Fruit fly (Drosophila melanogaster) whole organism, embryonic: Measurements from ENCODE around the gene CG13690.

ENCODE experiments used
- B-H2 ChIP-seq: fragments of 200-800 bp; sonication (Bioruptor generic); optimal IDR thresholded peaks from 2 replicates; lab custom pipeline; 2018; ENCODE audit warnings: missing biosample characterization, mild to moderate bottlenecking, missing genetic modification characterization
- CG10209 ChIP-seq: fragments of 200-800 bp; sonication (Bioruptor generic); optimal IDR thresholded peaks from 3 replicates; lab custom pipeline; 2017; ENCODE audit warnings: missing biosample characterization, mild to moderate bottlenecking, missing genetic modification characterization, missing genetic modification reagents
- CG10321 ChIP-seq: fragments of 200-800 bp; sonication (Bioruptor generic); IDR thresholded peaks from 2 replicates; pipeline ENCODE4 v1.3.6; 2022; ENCODE audit warnings: missing biosample characterization, missing genetic modification characterization
- CG10959 ChIP-seq: fragments of 200-800 bp; sonication (Bioruptor generic); IDR thresholded peaks from 2 replicates; pipeline ENCODE4 v1.3.6; 2022; ENCODE audit warnings: missing biosample characterization, missing genetic modification characterization
- CG10979 ChIP-seq: fragments of 200-800 bp; sonication (Bioruptor generic); optimal IDR thresholded peaks from 2 replicates; lab custom pipeline; 2018; ENCODE audit warnings: missing biosample characterization, mild to moderate bottlenecking, missing genetic modification characterization, moderate library complexity
- CG11247 ChIP-seq: fragments of 200-800 bp; sonication (Bioruptor generic); IDR thresholded peaks from 2 replicates; pipeline ENCODE4 v1.3.6; 2022; ENCODE audit warnings: missing biosample characterization, missing genetic modification characterization
- CG11504 ChIP-seq: fragments of 200-800 bp; sonication (Bioruptor generic); optimal IDR thresholded peaks from 3 replicates; lab custom pipeline; 2019; ENCODE audit warnings: missing biosample characterization, mild to moderate bottlenecking, missing genetic modification characterization, moderate library complexity
- CG11560 ChIP-seq: fragments of 200-800 bp; sonication (Bioruptor generic); IDR thresholded peaks from 3 replicates; pipeline ENCODE4 v1.3.6; 2022; ENCODE audit warnings: missing biosample characterization, missing genetic modification characterization
- CG12659 ChIP-seq: fragments of 200-800 bp; sonication (Bioruptor generic); optimal IDR thresholded peaks from 3 replicates; lab custom pipeline; 2017; ENCODE audit warnings: mild to moderate bottlenecking, missing biosample characterization, missing genetic modification reagents, missing genetic modification characterization
- CG13624 ChIP-seq: fragments of 200-800 bp; sonication (Bioruptor generic); optimal IDR thresholded peaks from 2 replicates; lab custom pipeline; 2016; ENCODE audit warnings: missing biosample characterization, missing genetic modification characterization
- CG14965 ChIP-seq: fragments of 200-800 bp; sonication (Bioruptor generic); optimal IDR thresholded peaks from 2 replicates; lab custom pipeline; 2016; ENCODE audit warnings: missing biosample characterization, missing genetic modification characterization, borderline replicate concordance
- CG15479 ChIP-seq: fragments of 200-800 bp; sonication (Bioruptor generic); optimal IDR thresholded peaks from 3 replicates; lab custom pipeline; 2019; ENCODE audit warnings: missing biosample characterization, mild to moderate bottlenecking, missing genetic modification characterization, moderate library complexity
- CG17385 ChIP-seq: fragments of 200-800 bp; sonication (Bioruptor generic); optimal IDR thresholded peaks from 3 replicates; lab custom pipeline; 2018; ENCODE audit warnings: missing biosample characterization, mild to moderate bottlenecking, missing genetic modification characterization
- CG17802 ChIP-seq: fragments of 200-800 bp; sonication (Bioruptor generic); optimal IDR thresholded peaks from 2 replicates; lab custom pipeline; 2018; ENCODE audit warnings: missing biosample characterization, mild to moderate bottlenecking, missing genetic modification characterization, moderate library complexity
- CG18599 ChIP-seq: fragments of 200-800 bp; sonication (Bioruptor generic); optimal IDR thresholded peaks from 3 replicates; lab custom pipeline; 2017; ENCODE audit warnings: missing biosample characterization, missing genetic modification characterization, mild to moderate bottlenecking, moderate library complexity, missing genetic modification reagents
- CG4424 ChIP-seq: fragments of 200-800 bp; sonication (Bioruptor generic); optimal IDR thresholded peaks from 3 replicates; lab custom pipeline; 2016; ENCODE audit warnings: missing biosample characterization, missing genetic modification characterization
- CG4617 ChIP-seq: fragments of 200-800 bp; sonication (Bioruptor generic); optimal IDR thresholded peaks from 3 replicates; lab custom pipeline; 2016; ENCODE audit warnings: missing biosample characterization, missing genetic modification characterization, borderline replicate concordance
- CG6765 ChIP-seq: fragments of 200-800 bp; sonication (Bioruptor generic); optimal IDR thresholded peaks from 3 replicates; lab custom pipeline; 2017; ENCODE audit warnings: missing biosample characterization, mild to moderate bottlenecking, missing genetic modification characterization
- CG7357 ChIP-seq: fragments of 200-800 bp; sonication (Bioruptor generic); IDR thresholded peaks from 3 replicates; pipeline ENCODE4 v1.3.6; 2022; ENCODE audit warnings: missing biosample characterization, missing genetic modification characterization
- CHES-1-like ChIP-seq: fragments of 200-800 bp; sonication (Bioruptor generic); optimal IDR thresholded peaks from 2 replicates; lab custom pipeline; 2016; ENCODE audit warnings: missing biosample characterization, missing genetic modification characterization
- Dad ChIP-seq: fragments of 200-800 bp; sonication (Bioruptor generic); optimal IDR thresholded peaks from 3 replicates; lab custom pipeline; 2016; ENCODE audit warnings: missing biosample characterization, missing genetic modification characterization
- Dbx ChIP-seq: fragments of 200-800 bp; sonication (Bioruptor generic); IDR thresholded peaks from 3 replicates; pipeline ENCODE4 v1.3.6; 2022; ENCODE audit warnings: missing biosample characterization, missing genetic modification characterization
- E2f2 ChIP-seq: fragments of 200-800 bp; sonication (Bioruptor generic); IDR thresholded peaks from 2 replicates; pipeline ENCODE4 v1.3.6; 2022; ENCODE audit warnings: missing biosample characterization, missing genetic modification characterization
- Elba2 ChIP-seq: fragments of 200-800 bp; sonication (Bioruptor generic); optimal IDR thresholded peaks from 3 replicates; lab custom pipeline; 2016; ENCODE audit warnings: missing biosample characterization, missing genetic modification characterization
- Ets97D ChIP-seq: fragments of 200-800 bp; sonication (Bioruptor generic); optimal IDR thresholded peaks from 3 replicates; lab custom pipeline; 2016; ENCODE audit warnings: missing biosample characterization, missing genetic modification characterization
- Fer3 ChIP-seq: fragments of 200-800 bp; sonication (Bioruptor generic); optimal IDR thresholded peaks from 2 replicates; lab custom pipeline; 2018; ENCODE audit warnings: missing biosample characterization, mild to moderate bottlenecking, missing genetic modification characterization, moderate library complexity
- Gug ChIP-seq: fragments of 200-800 bp; sonication (Bioruptor generic); IDR thresholded peaks from 4 replicates; pipeline ENCODE4 v1.3.6; 2022; ENCODE audit warnings: missing biosample characterization, missing genetic modification characterization
- HLHmδ ChIP-seq: fragments of 200-800 bp; sonication (Bioruptor generic); optimal IDR thresholded peaks from 2 replicates; lab custom pipeline; 2018; ENCODE audit warnings: missing biosample characterization, mild to moderate bottlenecking, missing genetic modification characterization, moderate library complexity
- MTF-1 ChIP-seq: fragments of 200-800 bp; sonication (Bioruptor generic); optimal IDR thresholded peaks from 2 replicates; lab custom pipeline; 2018; ENCODE audit warnings: missing biosample characterization, mild to moderate bottlenecking, missing genetic modification characterization, borderline replicate concordance
- Nf-YC ChIP-seq: fragments of 200-800 bp; optimal IDR thresholded peaks from 3 replicates; lab custom pipeline; 2019; ENCODE audit warnings: missing biosample characterization, mild to moderate bottlenecking, missing genetic modification characterization, moderate library complexity
- Optix ChIP-seq: fragments of 200-800 bp; sonication (Bioruptor generic); IDR thresholded peaks from 3 replicates; pipeline ENCODE4 v1.3.6; 2022; ENCODE audit warnings: missing biosample characterization, missing genetic modification characterization
- Six4 ChIP-seq: fragments of 200-800 bp; sonication (Bioruptor generic); optimal IDR thresholded peaks from 2 replicates; lab custom pipeline; 2016; ENCODE audit warnings: missing biosample characterization, missing genetic modification characterization
- Stat92E ChIP-seq, 3 experiments: fragments of >200 bp in 2 of 3; fragments of 200-800 bp in 1 of 3; sonication (Bioruptor generic) in 1 of 3; optimal IDR thresholded peaks; 2 replicates each; lab custom pipeline; 2017 to 2019; ENCODE audit warnings: missing biosample characterization in 3 of 3, missing genetic modification characterization in 3 of 3, mild to moderate bottlenecking in 1 of 3, moderate library complexity in 1 of 3
- bbx ChIP-seq: fragments of 200-800 bp; sonication (Bioruptor generic); IDR thresholded peaks from 2 replicates; pipeline ENCODE4 v1.3.6; 2022; ENCODE audit warnings: missing biosample characterization, missing genetic modification characterization; ENCODE audit not compliant: partially characterized antibody
- bigmax ChIP-seq: fragments of 200-800 bp; sonication (Bioruptor generic); optimal IDR thresholded peaks from 2 replicates; lab custom pipeline; 2018; ENCODE audit warnings: missing biosample characterization, mild to moderate bottlenecking, missing genetic modification characterization
- cad ChIP-seq: fragments of >200 bp; optimal IDR thresholded peaks from 2 replicates; lab custom pipeline; 2017; ENCODE audit warnings: missing biosample characterization, missing genetic modification characterization
- cato ChIP-seq: fragments of 200-800 bp; sonication (Bioruptor generic); optimal IDR thresholded peaks from 2 replicates; lab custom pipeline; 2016; ENCODE audit warnings: missing biosample characterization, missing genetic modification characterization, borderline replicate concordance
- dan ChIP-seq: fragments of 200-800 bp; sonication (Bioruptor generic); IDR thresholded peaks from 2 replicates; pipeline ENCODE4 v1.3.6; 2022; ENCODE audit warnings: missing biosample characterization, missing genetic modification characterization
- fd96Cb ChIP-seq: fragments of 200-800 bp; sonication (Bioruptor generic); optimal IDR thresholded peaks from 2 replicates; lab custom pipeline; 2018; ENCODE audit warnings: missing biosample characterization, mild to moderate bottlenecking, missing genetic modification characterization, moderate library complexity
- gem ChIP-seq: fragments of 200-800 bp; sonication (Bioruptor generic); optimal IDR thresholded peaks from 2 replicates; lab custom pipeline; 2019; ENCODE audit warnings: missing biosample characterization, mild to moderate bottlenecking, missing genetic modification characterization, moderate library complexity
- ind ChIP-seq: fragments of 200-800 bp; sonication (Bioruptor generic); optimal IDR thresholded peaks from 3 replicates; lab custom pipeline; 2016; ENCODE audit warnings: missing biosample characterization, missing genetic modification characterization
- mam ChIP-seq: fragments of 200-800 bp; sonication (Bioruptor generic); optimal IDR thresholded peaks from 3 replicates; lab custom pipeline; 2016; ENCODE audit warnings: missing biosample characterization, missing genetic modification characterization
- nom ChIP-seq: fragments of 200-800 bp; sonication (Bioruptor generic); optimal IDR thresholded peaks from 2 replicates; lab custom pipeline; 2017; ENCODE audit warnings: missing biosample characterization, missing genetic modification characterization, mild to moderate bottlenecking, moderate library complexity, missing genetic modification reagents
- oc ChIP-seq: fragments of 200-800 bp; sonication (Bioruptor generic); optimal IDR thresholded peaks from 2 replicates; lab custom pipeline; 2018; ENCODE audit warnings: missing biosample characterization, mild to moderate bottlenecking, missing genetic modification characterization, moderate library complexity
- odd ChIP-seq: fragments of 200-800 bp; sonication (Bioruptor generic); optimal IDR thresholded peaks from 2 replicates; lab custom pipeline; 2017; ENCODE audit warnings: missing biosample characterization, mild to moderate bottlenecking, missing genetic modification characterization
- onecut ChIP-seq: fragments of 200-800 bp; sonication (Bioruptor generic); IDR thresholded peaks from 2 replicates; pipeline ENCODE4 v1.3.6; 2022; ENCODE audit warnings: missing biosample characterization, missing genetic modification characterization
- org-1 ChIP-seq: fragments of 200-800 bp; sonication (Bioruptor generic); optimal IDR thresholded peaks from 2 replicates; lab custom pipeline; 2017; ENCODE audit warnings: missing biosample characterization, missing genetic modification characterization
- pfk ChIP-seq: fragments of 200-800 bp; sonication (Bioruptor generic); optimal IDR thresholded peaks from 2 replicates; lab custom pipeline; 2018; ENCODE audit warnings: missing biosample characterization, mild to moderate bottlenecking, missing genetic modification characterization, moderate library complexity
- repo ChIP-seq: fragments of 200-800 bp; sonication (Bioruptor generic); optimal IDR thresholded peaks from 2 replicates; lab custom pipeline; 2016; ENCODE audit warnings: missing biosample characterization, missing genetic modification characterization
- tio ChIP-seq: fragments of 200-800 bp; sonication (Bioruptor generic); optimal IDR thresholded peaks from 2 replicates; lab custom pipeline; 2017; ENCODE audit warnings: missing biosample characterization, missing genetic modification characterization, inconsistent platforms
- usp ChIP-seq: fragments of >200 bp; optimal IDR thresholded peaks from 2 replicates; lab custom pipeline; 2017; ENCODE audit warnings: missing biosample characterization, missing genetic modification characterization

CG13690 gene

DNA sequence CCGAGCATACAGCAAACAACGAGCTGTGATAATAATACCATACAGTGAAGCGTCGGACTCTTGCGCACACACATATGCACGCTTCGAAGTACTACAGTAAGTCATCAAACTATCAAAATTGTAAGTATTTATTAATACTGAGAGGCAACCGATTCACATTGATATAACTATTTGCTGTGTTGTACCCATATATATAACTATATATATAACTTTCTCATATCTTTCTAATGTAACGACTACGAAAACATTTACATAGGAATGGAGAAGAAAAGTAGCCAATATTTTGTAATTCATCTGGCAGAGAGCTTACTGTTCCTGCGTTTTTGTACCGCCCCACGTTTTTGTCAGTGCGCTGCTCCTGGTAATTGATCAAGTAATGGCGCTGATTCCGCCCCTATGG, 6.5 kb downstream of the CG13690 start (continued):
- no peak for TF ChIP-seq org-1 (GFP tag; lab: Kevin White, UChicago)
- TF ChIP-seq B-H2 (GFP tag; lab: Kevin White, UChicago): no peak
- no peak for TF ChIP-seq CG11560 (tag; lab: Robert Waterston, UW)
- no peak for TF ChIP-seq bbx
- TF ChIP-seq ind (GFP tag; lab: Kevin White, UChicago): peak; percentile 44
- no peak for TF ChIP-seq Elba2 (GFP tag; lab: Kevin White, UChicago)
- TF ChIP-seq CG17802 (tag; lab: Kevin White, UChicago): no peak
- no peak for TF ChIP-seq Gug (GFP tag; lab: Robert Waterston, UW)
- TF ChIP-seq MTF-1 (GFP tag; lab: Kevin White, UChicago): no peak
- TF ChIP-seq CG12659 (GFP tag; lab: Kevin White, UChicago): no peak
- no peak for TF ChIP-seq CG14965 (GFP tag; lab: Kevin White, UChicago)
- TF ChIP-seq usp (GFP tag; lab: Kevin White, UChicago): no peak
- TF ChIP-seq cad (GFP tag; lab: Kevin White, UChicago): no peak
- TF ChIP-seq CG10209 (GFP tag; lab: Kevin White, UChicago): no peak
- no peak for TF ChIP-seq gem (tag; lab: Kevin White, UChicago)
- no peak for TF ChIP-seq CG6765 (GFP tag; lab: Kevin White, UChicago)
- TF ChIP-seq bigmax (GFP tag; lab: Kevin White, UChicago): no peak
- TF ChIP-seq dan (GFP tag; lab: Robert Waterston, UW): no peak
- no peak for TF ChIP-seq oc (tag; lab: Kevin White, UChicago)
- peak; percentile 38 for TF ChIP-seq Fer3 (tag; lab: Kevin White, UChicago)
- TF ChIP-seq cato (GFP tag; lab: Kevin White, UChicago): no peak
- TF ChIP-seq Ets97D (GFP tag; lab: Kevin White, UChicago): no peak
- no peak for TF ChIP-seq fd96Cb (tag; lab: Kevin White, UChicago)
- TF ChIP-seq CG10979 (tag; lab: Kevin White, UChicago): no peak
- no peak for TF ChIP-seq odd (GFP tag; lab: Kevin White, UChicago)
- TF ChIP-seq Dad: no peak
- no peak for TF ChIP-seq CG7357 (GFP tag; lab: Robert Waterston, UW)
- peak; percentile 41 for TF ChIP-seq mam (GFP tag; lab: Kevin White, UChicago)
- no peak for TF ChIP-seq Nf-YC (tag; lab: Kevin White, UChicago)
- TF ChIP-seq CG4424 (GFP tag; lab: Kevin White, UChicago): no peak
- no peak for TF ChIP-seq CG11504 (tag; lab: Kevin White, UChicago)
- no peak for TF ChIP-seq tio (GFP tag; lab: Kevin White, UChicago)
- TF ChIP-seq Dbx (GFP tag; lab: Robert Waterston, UW): no peak
- no peak for TF ChIP-seq Six4
- TF ChIP-seq CG18599: peak; percentile 78
- no peak for TF ChIP-seq CHES-1-like
- TF ChIP-seq HLHmδ (GFP tag; lab: Kevin White, UChicago): no peak
- no peak for TF ChIP-seq CG10959 (GFP tag; lab: Robert Waterston, UW)
- TF ChIP-seq CG15479 (GFP tag; lab: Kevin White, UChicago): no peak
- no peak for TF ChIP-seq repo (GFP tag; lab: Kevin White, UChicago)
- TF ChIP-seq Optix (GFP tag; lab: Robert Waterston, UW): no peak
- TF ChIP-seq CG11247 (GFP tag; lab: Robert Waterston, UW): peak; percentile 44; the same call in 1 of the 2 replicates
- TF ChIP-seq nom (GFP tag; lab: Kevin White, UChicago): no peak
- no peak for TF ChIP-seq E2f2 (GFP tag; lab: Robert Waterston, UW)
- TF ChIP-seq CG10321: no peak
- no peak for TF ChIP-seq CG17385 (GFP tag; lab: Kevin White, UChicago)
- TF ChIP-seq pfk: no peak
- no peak for TF ChIP-seq CG13624 (GFP tag; lab: Kevin White, UChicago)
- no peak for TF ChIP-seq CG4617 (GFP tag; lab: Kevin White, UChicago)
- TF ChIP-seq onecut (GFP tag; lab: Robert Waterston, UW): no peak
- TF ChIP-seq Stat92E (GFP tag; optimal IDR thresholded peaks at IDR 0.05; lab: Kevin White, UChicago): no peak
